Fruit fly (Drosophila melanogaster) Kc167 (cell line): ENCODE measurements around the gene ssp.

ENCODE experiments used
- Sin3A ChIP-seq: fragments of >200 bp; optimal IDR thresholded peaks from 2 replicates; lab custom pipeline; 2018; ENCODE audit warnings: missing external identifiers
- h ChIP-seq: fragments of >200 bp; optimal IDR thresholded peaks from 3 replicates; lab custom pipeline; 2018; ENCODE audit warnings: missing external identifiers
- psq ChIP-seq: fragments of >200 bp; optimal IDR thresholded peaks from 2 replicates; lab custom pipeline; 2017; ENCODE audit warnings: missing external identifiers

- TF ChIP-seq h (lab: Kevin White, UChicago) (no peak), Sin3A (lab: Kevin White, UChicago) (no peak), psq (lab: Kevin White, UChicago) (no peak)
These were observed 37.6 kb upstream of the ssp start for dm6 chr3L:12080423-12080822.
